Worm (Caenorhabditis elegans): ENCODE measurements around the gene dnj-11.

Gene dnj-11

DNA sequence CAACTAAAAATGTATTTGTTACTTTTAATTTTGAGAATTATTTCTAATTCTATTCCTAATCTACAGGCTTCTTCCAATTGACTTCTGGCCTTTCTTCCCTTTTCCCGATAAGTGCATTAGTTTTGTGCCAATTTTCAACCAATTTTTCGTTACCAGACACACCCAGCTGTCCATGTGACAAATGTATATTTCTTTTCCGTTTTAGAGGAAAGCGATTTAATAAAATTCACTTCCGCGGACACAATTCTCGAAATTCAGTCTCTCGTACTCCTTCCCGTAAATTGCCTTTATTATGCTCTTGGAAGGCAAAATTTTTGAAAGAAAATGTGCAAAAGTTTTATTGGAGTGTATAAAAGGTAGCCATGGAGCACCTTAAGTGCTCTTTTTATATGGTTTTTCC is 42.7 kb upstream of the dnj-11 start:
- TF ChIP-seq hlh-4 (tag; optimal IDR thresholded peaks at IDR 0.05) (no peak), egl-27 (tag; optimal IDR thresholded peaks at IDR 0.05) (no peak), jun-1 (tag; optimal IDR thresholded peaks at IDR 0.05) (no peak), lin-14 (GFP tag; optimal IDR thresholded peaks at IDR 0.05) (peak; percentile 67), mab-9 (GFP tag; IDR thresholded peaks at IDR 0.05) (0 out of 2 replicates have a peak, but pooled peaks have one; percentile 25), efl-1 (optimal IDR thresholded peaks at IDR 0.05) (peak in 1 of 2 experiments; percentile 12), efl-1 (GFP tag; optimal IDR thresholded peaks at IDR 0.05 in 1 of 2) (no peak), mep-1 (tag; optimal IDR thresholded peaks at IDR 0.05) (peak; percentile 6), F16B12.6 (tag; optimal IDR thresholded peaks at IDR 0.05) (no peak), nhr-47 (tag; optimal IDR thresholded peaks at IDR 0.05) (peak; percentile 46), nhr-71 (tag; optimal IDR thresholded peaks at IDR 0.05) (peak; percentile 43), fkh-8 (tag; optimal IDR thresholded peaks at IDR 0.05) (peak; percentile 79), mef-2 (tag; optimal IDR thresholded peaks at IDR 0.05) (no peak)

ce11 chrIV:6547397-6547796 is 38.3 kb upstream of the dnj-11 start:
- TF ChIP-seq mep-1 (tag; optimal IDR thresholded peaks at IDR 0.05): no peak
- TF ChIP-seq efl-1 (optimal IDR thresholded peaks at IDR 0.05): peak in 1 of 2 experiments; percentile 3
- no peak for TF ChIP-seq efl-1 (GFP tag; optimal IDR thresholded peaks at IDR 0.05 in 1 of 2)
- TF ChIP-seq fkh-10 (GFP tag; optimal IDR thresholded peaks at IDR 0.05): peak; percentile 56
- TF ChIP-seq lin-14 (GFP tag; optimal IDR thresholded peaks at IDR 0.05): peak; percentile 56

ce11 chrIV:6548609-6549008 is 37.1 kb upstream of the dnj-11 start, which contains the start of gene fan-1:
TSS of gene fan-1 (plus strand) at chrIV:6548686.
- TF ChIP-seq isw-1 (GFP tag; IDR thresholded peaks at IDR 0.05): peak; percentile 55
- TF ChIP-seq dpl-1 (GFP tag; optimal IDR thresholded peaks at IDR 0.05): peak; percentile 96 to 97 (median 96)
- no peak for TF ChIP-seq nhr-11 (tag; optimal IDR thresholded peaks at IDR 0.05)
- TF ChIP-seq lsy-2 (tag; optimal IDR thresholded peaks at IDR 0.05): peak; percentile 71 to 87
- TF ChIP-seq ztf-4 (tag; optimal IDR thresholded peaks at IDR 0.05): no peak
- peak in 1 of 2 experiments; percentile 39 for TF ChIP-seq mdl-1 (tag; optimal IDR thresholded peaks at IDR 0.05)
- TF ChIP-seq tbx-2 (tag; optimal IDR thresholded peaks at IDR 0.05): peak; percentile 63
- peak; percentile 55 for TF ChIP-seq lin-15B (tag; optimal IDR thresholded peaks at IDR 0.05)
- TF ChIP-seq nhr-85 (tag): peak; percentile 69
- TF ChIP-seq nhr-71 (tag; optimal IDR thresholded peaks at IDR 0.05): peak; percentile 83
- no peak for TF ChIP-seq ama-1 (optimal IDR thresholded peaks at IDR 0.05)
- peak; percentile 26 for TF ChIP-seq egl-13 (tag; optimal IDR thresholded peaks at IDR 0.05)
- TF ChIP-seq mab-9 (GFP tag; IDR thresholded peaks at IDR 0.05): no peak
- TF ChIP-seq C16A3.4 (tag; optimal IDR thresholded peaks at IDR 0.05): peak; percentile 48
- TF ChIP-seq ceh-90 (tag; optimal IDR thresholded peaks at IDR 0.05): no peak
- no peak for TF ChIP-seq hlh-17 (GFP tag; optimal IDR thresholded peaks at IDR 0.05; ENCODE audit: borderline replicate concordance)
- TF ChIP-seq efl-1 (optimal IDR thresholded peaks at IDR 0.05): peak; percentile 94 to 98
- peak; percentile 98 to 100 for TF ChIP-seq efl-1 (GFP tag; optimal IDR thresholded peaks at IDR 0.05 in 1 of 2)
- TF ChIP-seq blmp-1 (tag; optimal IDR thresholded peaks at IDR 0.05): peak; percentile 42
- TF ChIP-seq C34B4.2 (tag; optimal IDR thresholded peaks at IDR 0.05): no peak
- no peak for TF ChIP-seq pax-3 (tag; optimal IDR thresholded peaks at IDR 0.05)
- no peak for TF ChIP-seq sptf-1 (tag; optimal IDR thresholded peaks at IDR 0.05)
- no peak for TF ChIP-seq lir-3 (tag; optimal IDR thresholded peaks at IDR 0.05; ENCODE audit: poor library complexity)
- peak; percentile 30 for TF ChIP-seq irx-1 (tag; optimal IDR thresholded peaks at IDR 0.05)
- peak; percentile 71 for TF ChIP-seq rnt-1 (tag; optimal IDR thresholded peaks at IDR 0.05)
- peak; percentile 63 for TF ChIP-seq swsn-7 (tag; optimal IDR thresholded peaks at IDR 0.05)
- TF ChIP-seq pqm-1 (tag; optimal IDR thresholded peaks at IDR 0.05): no peak
- peak; percentile 0 for TF ChIP-seq lin-39 (tag; optimal IDR thresholded peaks at IDR 0.05)
- TF ChIP-seq mep-1 (tag; optimal IDR thresholded peaks at IDR 0.05): peak; percentile 73
- peak; percentile 14 for TF ChIP-seq aly-2 (tag; optimal IDR thresholded peaks at IDR 0.05)
- TF ChIP-seq nhr-12 (tag; optimal IDR thresholded peaks at IDR 0.05): no peak
- no peak for TF ChIP-seq ceh-63 (GFP tag; optimal IDR thresholded peaks at IDR 0.05)
- TF ChIP-seq sox-4 (tag; optimal IDR thresholded peaks at IDR 0.05): peak; percentile 52
- TF ChIP-seq unc-62 (GFP tag; optimal IDR thresholded peaks at IDR 0.05): no peak
- TF ChIP-seq xbp-1 (tag; optimal IDR thresholded peaks at IDR 0.05): peak; percentile 58
- peak; percentile 47 for TF ChIP-seq nhr-19 (GFP tag; conservative IDR thresholded peaks at IDR 0.05)
- no peak for TF ChIP-seq nhr-84 (tag; optimal IDR thresholded peaks at IDR 0.05)
- peak; percentile 98 to 99 for TF ChIP-seq lin-35 (GFP tag; optimal IDR thresholded peaks at IDR 0.05)
- TF ChIP-seq lin-14 (GFP tag; optimal IDR thresholded peaks at IDR 0.05): peak; percentile 62
- TF ChIP-seq elt-2 (tag; optimal IDR thresholded peaks at IDR 0.05): no peak
- peak; percentile 48 for TF ChIP-seq unc-86 (tag; optimal IDR thresholded peaks at IDR 0.05)
